Fruit fly (Drosophila melanogaster) whole organism, adult: ENCODE results near the gene EMC2B.

Experiments used
- CG12768 ChIP-seq: fragments of 200-800 bp; sonication (Bioruptor generic); optimal IDR thresholded peaks from 2 replicates; lab custom pipeline; 2017; ENCODE audit warnings: missing biosample characterization, missing genetic modification characterization, mild to moderate bottlenecking, moderate library complexity, missing genetic modification reagents
- CG14711 ChIP-seq: fragments of 200-800 bp; sonication (Bioruptor generic); optimal IDR thresholded peaks from 2 replicates; lab custom pipeline; 2018; ENCODE audit warnings: missing biosample characterization, mild to moderate bottlenecking, missing genetic modification characterization, moderate library complexity
- CG1620 ChIP-seq: fragments of 200-800 bp; sonication (Bioruptor generic); optimal IDR thresholded peaks from 2 replicates; lab custom pipeline; 2016; ENCODE audit warnings: missing biosample characterization, missing genetic modification characterization
- CG33017 ChIP-seq: fragments of 200-800 bp; sonication (Bioruptor generic); optimal IDR thresholded peaks from 2 replicates; lab custom pipeline; 2018; ENCODE audit warnings: missing biosample characterization, mild to moderate bottlenecking, missing genetic modification characterization, moderate library complexity
- CG7045 ChIP-seq: fragments of 200-800 bp; sonication (Bioruptor generic); optimal IDR thresholded peaks from 2 replicates; lab custom pipeline; 2017; ENCODE audit warnings: missing biosample characterization, mild to moderate bottlenecking, missing genetic modification characterization
- CG7101 ChIP-seq: fragments of 200-800 bp; sonication (Bioruptor generic); optimal IDR thresholded peaks from 2 replicates; lab custom pipeline; 2018; ENCODE audit warnings: missing biosample characterization, mild to moderate bottlenecking, missing genetic modification characterization, moderate library complexity
- Clk ChIP-seq: fragments of 200-800 bp; sonication (Bioruptor generic); optimal IDR thresholded peaks from 2 replicates; lab custom pipeline; 2017; ENCODE audit warnings: missing biosample characterization, missing genetic modification characterization
- Crg-1 ChIP-seq: fragments of 200-800 bp; sonication (Bioruptor generic); optimal IDR thresholded peaks from 2 replicates; lab custom pipeline; 2016; ENCODE audit warnings: missing biosample characterization, missing genetic modification characterization
- Hr96 ChIP-seq: fragments of 200-800 bp; sonication (Bioruptor generic); optimal IDR thresholded peaks from 2 replicates; lab custom pipeline; 2016; ENCODE audit warnings: missing biosample characterization, missing genetic modification characterization
- Mnt ChIP-seq: fragments of 200-800 bp; sonication (Bioruptor generic); optimal IDR thresholded peaks from 2 replicates; lab custom pipeline; 2016; ENCODE audit warnings: missing biosample characterization, mild to moderate bottlenecking, missing genetic modification characterization
- bab1 ChIP-seq: fragments of 200-800 bp; sonication (Bioruptor generic); optimal IDR thresholded peaks from 3 replicates; lab custom pipeline; 2019; ENCODE audit warnings: missing biosample characterization, mild to moderate bottlenecking, missing genetic modification characterization, moderate library complexity
- kay ChIP-seq: fragments of 200-800 bp; sonication (Bioruptor generic); peaks from one replicate; lab custom pipeline; 2016; ENCODE audit warnings: missing biosample characterization, missing genetic modification characterization, borderline replicate concordance
- tj ChIP-seq: fragments of 200-800 bp; sonication (Bioruptor generic); optimal IDR thresholded peaks from 3 replicates; lab custom pipeline; 2017; ENCODE audit warnings: missing biosample characterization, mild to moderate bottlenecking, missing genetic modification characterization, moderate library complexity
- toe ChIP-seq: fragments of 200-800 bp; sonication (Bioruptor generic); optimal IDR thresholded peaks from 2 replicates; lab custom pipeline; 2016; ENCODE audit warnings: missing biosample characterization, missing genetic modification characterization

dm6 chr3R:16974904-16975303 is 16.8 kb downstream of the EMC2B start, which contains the start of gene VhaM9.7-d:
- TF ChIP-seq Clk (GFP tag; lab: Kevin White, UChicago) (no peak), CG33017 (tag; lab: Kevin White, UChicago) (no peak), Mnt (GFP tag; lab: Kevin White, UChicago) (no peak), toe (GFP tag; lab: Kevin White, UChicago) (no peak), CG7101 (tag; lab: Kevin White, UChicago) (no peak), CG14711 (tag; lab: Kevin White, UChicago) (no peak), CG7045 (GFP tag; lab: Kevin White, UChicago) (no peak), Hr96 (GFP tag; lab: Kevin White, UChicago) (no peak), CG1620 (GFP tag; lab: Kevin White, UChicago) (no peak), bab1 (GFP tag; lab: Kevin White, UChicago) (no peak), tj (GFP tag; lab: Kevin White, UChicago) (no peak), CG12768 (GFP tag; lab: Kevin White, UChicago) (no peak), Crg-1 (GFP tag; lab: Kevin White, UChicago) (no peak), kay (no peak)
